Fruit fly (Drosophila melanogaster) whole organism, embryonic: ENCODE results near the gene CG45428.

ENCODE experiments used
- ATbp ChIP-seq: fragments of 200-800 bp; sonication (Bioruptor generic); optimal IDR thresholded peaks from 2 replicates; lab custom pipeline; 2017; ENCODE audit warnings: missing biosample characterization, mild to moderate bottlenecking, missing genetic modification characterization, missing genetic modification reagents
- Adf1 ChIP-seq: fragments of 200-800 bp; sonication (Bioruptor generic); IDR thresholded peaks from 2 replicates; pipeline ENCODE4 v1.3.6; 2022; ENCODE audit warnings: missing biosample characterization, missing genetic modification characterization
- CG10274 ChIP-seq: fragments of 200-800 bp; sonication (Bioruptor generic); optimal IDR thresholded peaks from 3 replicates; lab custom pipeline; 2017; ENCODE audit warnings: missing biosample characterization, mild to moderate bottlenecking, missing genetic modification characterization
- CG10979 ChIP-seq: fragments of 200-800 bp; sonication (Bioruptor generic); optimal IDR thresholded peaks from 2 replicates; lab custom pipeline; 2018; ENCODE audit warnings: missing biosample characterization, mild to moderate bottlenecking, missing genetic modification characterization, moderate library complexity
- CG11504 ChIP-seq: fragments of 200-800 bp; sonication (Bioruptor generic); optimal IDR thresholded peaks from 3 replicates; lab custom pipeline; 2019; ENCODE audit warnings: missing biosample characterization, mild to moderate bottlenecking, missing genetic modification characterization, moderate library complexity
- CG11560 ChIP-seq: fragments of 200-800 bp; sonication (Bioruptor generic); IDR thresholded peaks from 3 replicates; pipeline ENCODE4 v1.3.6; 2022; ENCODE audit warnings: missing biosample characterization, missing genetic modification characterization
- CG12391 ChIP-seq: fragments of 200-800 bp; sonication (Bioruptor generic); optimal IDR thresholded peaks from 3 replicates; lab custom pipeline; 2018; ENCODE audit warnings: missing biosample characterization, mild to moderate bottlenecking, missing genetic modification characterization, moderate library complexity
- CG12942 ChIP-seq: fragments of 200-800 bp; sonication (Bioruptor generic); optimal IDR thresholded peaks from 3 replicates; lab custom pipeline; 2016; ENCODE audit warnings: missing biosample characterization, missing genetic modification characterization
- CG13424 ChIP-seq: fragments of 200-800 bp; sonication (Bioruptor generic); optimal IDR thresholded peaks from 2 replicates; lab custom pipeline; 2019; ENCODE audit warnings: missing biosample characterization, mild to moderate bottlenecking, missing genetic modification characterization, moderate library complexity
- CG13775 ChIP-seq: fragments of 200-800 bp; sonication (Bioruptor generic); optimal IDR thresholded peaks from 3 replicates; lab custom pipeline; 2017; ENCODE audit warnings: missing biosample characterization, mild to moderate bottlenecking, missing genetic modification characterization
- CG2199 ChIP-seq: fragments of 200-800 bp; sonication (Bioruptor generic); IDR thresholded peaks from 3 replicates; pipeline ENCODE4 v1.3.6; 2022; ENCODE audit warnings: missing biosample characterization, missing genetic modification characterization
- CG31441 ChIP-seq: fragments of 200-800 bp; sonication (Bioruptor generic); IDR thresholded peaks from 2 replicates; pipeline ENCODE4 v1.3.6; 2022; ENCODE audit warnings: missing biosample characterization, missing genetic modification characterization
- CG34376 ChIP-seq: fragments of 200-800 bp; sonication (Bioruptor generic); optimal IDR thresholded peaks from 2 replicates; lab custom pipeline; 2018; ENCODE audit warnings: missing biosample characterization, mild to moderate bottlenecking, missing genetic modification characterization
- CG6683 ChIP-seq: fragments of 200-800 bp; sonication (Bioruptor generic); optimal IDR thresholded peaks from 2 replicates; lab custom pipeline; 2017; ENCODE audit warnings: missing biosample characterization, mild to moderate bottlenecking, missing genetic modification characterization, missing genetic modification reagents
- CG6689 ChIP-seq: fragments of 200-800 bp; sonication (Bioruptor generic); IDR thresholded peaks from 2 replicates; pipeline ENCODE4 v1.3.6; 2022; ENCODE audit warnings: missing biosample characterization, missing genetic modification characterization
- CG9437 ChIP-seq: fragments of 200-800 bp; sonication (Bioruptor generic); optimal IDR thresholded peaks from 2 replicates; lab custom pipeline; 2018; ENCODE audit warnings: missing biosample characterization, mild to moderate bottlenecking, missing genetic modification characterization
- CG9609 ChIP-seq: fragments of 200-800 bp; sonication (Bioruptor generic); optimal IDR thresholded peaks from 3 replicates; lab custom pipeline; 2016; ENCODE audit warnings: missing biosample characterization, missing genetic modification characterization
- CG9932 ChIP-seq: fragments of 200-800 bp; sonication (Bioruptor generic); IDR thresholded peaks from 2 replicates; pipeline ENCODE4 v1.3.6; 2022; ENCODE audit warnings: missing biosample characterization, missing genetic modification characterization
- D19A ChIP-seq: fragments of 200-800 bp; optimal IDR thresholded peaks from 3 replicates; lab custom pipeline; 2019; ENCODE audit warnings: missing biosample characterization, mild to moderate bottlenecking, missing genetic modification characterization, moderate library complexity
- Ets65A ChIP-seq: fragments of 200-800 bp; sonication (Bioruptor generic); peaks from one replicate; lab custom pipeline; 2016; ENCODE audit warnings: missing biosample characterization, missing genetic modification characterization
- HHEX ChIP-seq: fragments of 200-800 bp; sonication (Bioruptor generic); optimal IDR thresholded peaks from 3 replicates; lab custom pipeline; 2017; ENCODE audit warnings: missing biosample characterization, mild to moderate bottlenecking, missing genetic modification characterization, missing genetic modification reagents
- HLH4C ChIP-seq: fragments of 200-800 bp; sonication (Bioruptor generic); IDR thresholded peaks from 3 replicates; pipeline ENCODE4 v1.3.6; 2022; ENCODE audit warnings: missing biosample characterization, missing genetic modification characterization; ENCODE audit not compliant: partially characterized antibody
- HLHmδ ChIP-seq: fragments of 200-800 bp; sonication (Bioruptor generic); optimal IDR thresholded peaks from 2 replicates; lab custom pipeline; 2018; ENCODE audit warnings: missing biosample characterization, mild to moderate bottlenecking, missing genetic modification characterization, moderate library complexity
- Hr78 ChIP-seq, 2 experiments: fragments of 200-800 bp in 1 of 2; fragments of >200 bp in 1 of 2; sonication (Bioruptor generic) in 1 of 2; optimal IDR thresholded peaks; 2 replicates each; lab custom pipeline; 2017 to 2019; ENCODE audit warnings: missing biosample characterization in 2 of 2, missing genetic modification characterization in 2 of 2, mild to moderate bottlenecking in 1 of 2, moderate library complexity in 1 of 2
- Kr ChIP-seq: fragments of 200-800 bp; sonication (Bioruptor generic); optimal IDR thresholded peaks from 2 replicates; lab custom pipeline; 2017; ENCODE audit warnings: missing biosample characterization, mild to moderate bottlenecking, missing genetic modification characterization
- Lpt ChIP-seq: fragments of >200 bp; optimal IDR thresholded peaks from 2 replicates; lab custom pipeline; 2018; ENCODE audit warnings: missing biosample characterization, missing genetic modification characterization
- PHDP ChIP-seq: fragments of 200-800 bp; sonication (Bioruptor generic); optimal IDR thresholded peaks from 3 replicates; lab custom pipeline; 2018; ENCODE audit warnings: missing biosample characterization, mild to moderate bottlenecking, missing genetic modification characterization, moderate library complexity
- Xrp1 ChIP-seq: fragments of 200-800 bp; sonication (Bioruptor generic); IDR thresholded peaks from 2 replicates; pipeline ENCODE4 v1.3.6; 2022; ENCODE audit warnings: missing biosample characterization, missing genetic modification characterization
- chinmo ChIP-seq: fragments of 200-800 bp; sonication (Bioruptor generic); IDR thresholded peaks from 4 replicates; pipeline ENCODE4 v1.3.6; 2022; ENCODE audit warnings: missing biosample characterization, missing genetic modification characterization; ENCODE audit not compliant: partially characterized antibody
- crol ChIP-seq: fragments of 200-800 bp; sonication (Bioruptor generic); IDR thresholded peaks from 2 replicates; pipeline ENCODE4 v1.3.6; 2022; ENCODE audit warnings: missing biosample characterization, missing genetic modification characterization
- exex ChIP-seq: fragments of 200-800 bp; sonication (Bioruptor generic); optimal IDR thresholded peaks from 4 replicates; lab custom pipeline; 2018; ENCODE audit warnings: missing biosample characterization, mild to moderate bottlenecking, missing genetic modification characterization, moderate library complexity
- grn ChIP-seq: fragments of 200-800 bp; sonication (Bioruptor generic); optimal IDR thresholded peaks from 3 replicates; lab custom pipeline; 2017; ENCODE audit warnings: missing biosample characterization, missing genetic modification characterization
- insv ChIP-seq, 2 experiments: fragments of 200-800 bp; sonication (Bioruptor generic); optimal IDR thresholded peaks; 3 replicates each; lab custom pipeline; 2016 to 2018; ENCODE audit warnings: missing biosample characterization in 2 of 2, missing genetic modification characterization in 2 of 2
- knrl ChIP-seq: fragments of 200-800 bp; sonication (Bioruptor generic); IDR thresholded peaks from 3 replicates; pipeline ENCODE4 v1.3.6; 2022; ENCODE audit warnings: missing biosample characterization, missing genetic modification characterization; ENCODE audit not compliant: partially characterized antibody
- lab ChIP-seq: fragments of 200-800 bp; sonication (Bioruptor generic); optimal IDR thresholded peaks from 3 replicates; lab custom pipeline; 2017; ENCODE audit warnings: missing biosample characterization, missing genetic modification characterization, mild to moderate bottlenecking, moderate library complexity, missing genetic modification reagents
- pan ChIP-seq, 4 experiments: fragments of >200 bp in 3 of 4; fragments of 200-800 bp in 1 of 4; sonication (Bioruptor generic) in 1 of 4; optimal IDR thresholded peaks in 3 of 4; IDR thresholded peaks in 1 of 4; 2 replicates each; pipeline versions ENCODE4 v1.3.6 to Lab custom; 2017 to 2022; ENCODE audit warnings: missing biosample characterization in 2 of 4, missing genetic modification characterization in 2 of 4, mixed read lengths in 1 of 4
- pnt ChIP-seq: fragments of 200-800 bp; sonication (Bioruptor generic); optimal IDR thresholded peaks from 3 replicates; lab custom pipeline; 2016; ENCODE audit warnings: missing biosample characterization, missing genetic modification characterization
- pum ChIP-seq: fragments of 200-800 bp; sonication (Bioruptor generic); optimal IDR thresholded peaks from 2 replicates; lab custom pipeline; 2016; ENCODE audit warnings: missing biosample characterization, missing genetic modification characterization
- repo ChIP-seq: fragments of 200-800 bp; sonication (Bioruptor generic); optimal IDR thresholded peaks from 2 replicates; lab custom pipeline; 2016; ENCODE audit warnings: missing biosample characterization, missing genetic modification characterization
- sens ChIP-seq: fragments of 200-800 bp; sonication (Bioruptor generic); peaks from one replicate; lab custom pipeline; 2016; ENCODE audit warnings: missing biosample characterization, missing genetic modification characterization
- sr ChIP-seq: fragments of 200-800 bp; sonication (Bioruptor generic); IDR thresholded peaks from 3 replicates; pipeline ENCODE4 v1.3.6; 2022; ENCODE audit warnings: missing biosample characterization, missing genetic modification characterization
- tgo ChIP-seq: fragments of 200-800 bp; sonication (Bioruptor generic); IDR thresholded peaks from 3 replicates; pipeline ENCODE4 v1.3.6; 2022; ENCODE audit warnings: missing biosample characterization, missing genetic modification characterization
- tll ChIP-seq, 2 experiments: fragments of 200-800 bp in 1 of 2; fragments of >200 bp in 1 of 2; sonication (Bioruptor generic) in 1 of 2; optimal IDR thresholded peaks; 2 replicates each; lab custom pipeline; 2017 to 2019; ENCODE audit warnings: missing biosample characterization in 2 of 2, missing genetic modification characterization in 2 of 2, mild to moderate bottlenecking in 1 of 2, moderate library complexity in 1 of 2
- trh ChIP-seq: fragments of 200-800 bp; sonication (Bioruptor generic); optimal IDR thresholded peaks from 2 replicates; lab custom pipeline; 2016; ENCODE audit warnings: missing biosample characterization, missing genetic modification characterization
- zfh1 ChIP-seq: fragments of 200-800 bp; sonication (Bioruptor generic); IDR thresholded peaks from 3 replicates; pipeline ENCODE4 v1.3.6; 2022; ENCODE audit warnings: missing biosample characterization, missing genetic modification characterization

Gene CG45428

dm6 chr3L:22836768-22837167 lies at the start of gene CG45428, which contains the start of gene CG11226:
TSS of gene CG45428 (minus strand) at chr3L:22837070.
TSS of gene CG11226 (plus strand) at chr3L:22837068.
- no peak for TF ChIP-seq tll (GFP tag; optimal IDR thresholded peaks at IDR 0.05; lab: Kevin White, UChicago)
- TF ChIP-seq CG9932 (GFP tag; lab: Robert Waterston, UW) = no peak
- no peak for TF ChIP-seq insv (GFP tag; optimal IDR thresholded peaks at IDR 0.05; lab: Kevin White, UChicago)
- TF ChIP-seq Lpt (GFP tag; lab: Kevin White, UChicago) = no peak
- TF ChIP-seq tgo (GFP tag; lab: Robert Waterston, UW) = no peak
- no peak for TF ChIP-seq CG6689 (GFP tag; lab: Robert Waterston, UW)
- no peak for TF ChIP-seq CG12942 (GFP tag; lab: Kevin White, UChicago)
- no peak for TF ChIP-seq CG6683 (GFP tag; lab: Kevin White, UChicago)
- TF ChIP-seq pan (optimal IDR thresholded peaks at IDR 0.05; lab: Kevin White, UChicago) = no peak
- TF ChIP-seq pan (GFP tag; optimal IDR thresholded peaks at IDR 0.05 in 1 of 2, IDR thresholded peaks at IDR 0.05 in 1 of 2) = no peak
- no peak for TF ChIP-seq CG13775 (GFP tag; lab: Kevin White, UChicago)
- TF ChIP-seq CG9609 (GFP tag; lab: Kevin White, UChicago) = no peak
- TF ChIP-seq HLHmδ (GFP tag; lab: Kevin White, UChicago) = no peak
- TF ChIP-seq knrl (GFP tag; lab: Robert Waterston, UW) = no peak
- no peak for TF ChIP-seq HLH4C (GFP tag; lab: Robert Waterston, UW)
- no peak for TF ChIP-seq lab (GFP tag; lab: Kevin White, UChicago)
- TF ChIP-seq Xrp1 (GFP tag; lab: Robert Waterston, UW) = no peak

DNA sequence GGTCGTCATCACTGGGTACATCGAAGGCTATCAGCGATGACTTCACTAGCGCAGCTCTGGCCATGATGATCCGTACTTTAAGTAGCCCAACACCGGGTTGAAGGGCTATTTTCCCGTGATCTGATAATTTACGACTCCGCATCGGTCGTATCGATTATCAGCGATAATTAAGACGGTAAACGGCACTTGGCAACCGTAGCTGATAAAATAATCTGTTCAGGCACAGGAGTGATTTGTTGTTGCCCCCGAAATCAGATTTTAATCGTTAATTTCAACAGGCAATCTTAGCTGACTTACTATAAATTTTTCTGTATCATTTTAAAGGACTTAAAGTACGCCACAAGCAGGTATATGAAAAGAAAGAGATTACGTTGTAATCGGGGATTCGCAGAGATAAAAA lies 49.0 kb upstream of the CG45428 start:
- TF ChIP-seq grn (GFP tag; lab: Kevin White, UChicago) (peak; percentile 84), crol (no peak), chinmo (0 out of 4 replicates have a peak, but pooled peaks have one; percentile 13), exex (tag; lab: Kevin White, UChicago) (peak; percentile 98), CG34376 (GFP tag; lab: Kevin White, UChicago) (peak; percentile 9)

DNA sequence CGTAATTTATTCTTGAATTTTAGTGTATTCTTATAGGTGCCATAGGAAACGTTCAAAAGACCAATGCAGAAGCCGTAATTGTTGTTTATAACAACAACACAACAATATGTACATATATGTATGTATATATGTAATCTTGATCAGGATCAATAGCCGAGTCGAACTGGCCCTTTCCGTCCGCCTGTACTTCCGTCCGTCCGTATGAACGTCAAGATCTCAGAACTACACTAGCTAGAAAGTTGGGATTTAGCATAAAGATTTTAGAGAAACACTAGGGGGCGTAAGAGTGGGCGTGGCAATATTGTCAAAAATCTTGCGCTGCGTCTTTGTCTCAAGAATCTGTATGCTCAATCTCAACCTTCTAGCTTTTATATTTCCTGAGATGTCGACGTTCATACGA lies 47.6 kb upstream of the CG45428 start:
- no peak for TF ChIP-seq repo (GFP tag; lab: Kevin White, UChicago)
- TF ChIP-seq pan (optimal IDR thresholded peaks at IDR 0.05; lab: Kevin White, UChicago) = no peak
- TF ChIP-seq pan (GFP tag; optimal IDR thresholded peaks at IDR 0.05 in 1 of 2, IDR thresholded peaks at IDR 0.05 in 1 of 2) = no peak
- no peak for TF ChIP-seq lab (GFP tag; lab: Kevin White, UChicago)
- TF ChIP-seq Ets65A = peak; percentile 55
- no peak for TF ChIP-seq Adf1 (GFP tag; lab: Robert Waterston, UW)
- TF ChIP-seq sens (GFP tag; lab: Kevin White, UChicago) = peak; percentile 18
- no peak for TF ChIP-seq CG10274
- no peak for TF ChIP-seq pum (GFP tag; lab: Kevin White, UChicago)

DNA sequence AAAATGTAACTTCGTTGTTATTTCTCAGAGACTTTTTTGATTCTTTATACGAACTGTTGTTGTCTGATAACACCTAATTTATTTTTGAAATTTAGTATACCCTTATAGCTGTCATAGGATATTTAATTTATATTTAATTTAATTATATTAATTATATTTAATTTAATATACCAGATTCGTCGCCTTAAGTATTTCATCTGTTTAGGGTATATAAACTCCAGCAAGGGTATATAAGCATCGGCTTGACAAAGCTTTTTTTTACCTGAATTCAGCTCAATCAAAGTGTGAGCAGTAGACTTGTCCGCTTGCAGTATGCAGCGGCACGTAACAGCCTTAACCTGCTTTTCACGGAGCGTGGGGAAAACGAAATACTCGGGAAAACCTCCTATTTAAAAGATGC lies 46.8 kb upstream of the CG45428 start:
- TF ChIP-seq CG2199 = 0 out of 3 replicates have a peak, but pooled peaks have one; percentile 10
- TF ChIP-seq CG11560 (tag; lab: Robert Waterston, UW) = no peak
- TF ChIP-seq Hr78 (GFP tag; optimal IDR thresholded peaks at IDR 0.05; lab: Kevin White, UChicago) = no peak
- TF ChIP-seq CG9437 = peak; percentile 11
- peak; percentile 36 for TF ChIP-seq CG11504 (tag; lab: Kevin White, UChicago)
- peak; percentile 32 for TF ChIP-seq CG10979 (tag; lab: Kevin White, UChicago)
- TF ChIP-seq trh = no peak
- TF ChIP-seq Kr = no peak
- peak; percentile 46 for TF ChIP-seq CG31441 (GFP tag; lab: Robert Waterston, UW)
- TF ChIP-seq PHDP (tag; lab: Kevin White, UChicago) = peak; percentile 20
- peak; percentile 5 for TF ChIP-seq CG12391 (tag; lab: Kevin White, UChicago)
- no peak for TF ChIP-seq pnt (GFP tag; lab: Kevin White, UChicago)
- TF ChIP-seq zfh1 (GFP tag; lab: Robert Waterston, UW) = 0 out of 3 replicates have a peak, but pooled peaks have one; percentile 22
- peak; percentile 91 for TF ChIP-seq D19A (tag; lab: Kevin White, UChicago)
- peak; percentile 9 for TF ChIP-seq CG13424 (tag; lab: Kevin White, UChicago)
- TF ChIP-seq HHEX (GFP tag; lab: Kevin White, UChicago) = no peak
- no peak for TF ChIP-seq sr (GFP tag; lab: Robert Waterston, UW)
- TF ChIP-seq ATbp (GFP tag; lab: Kevin White, UChicago) = no peak
